Fruit fly (Drosophila melanogaster) whole organism, wandering third instar larva: Measurements from ENCODE around the gene CG3168.

Experiments
- Mio ChIP-seq: sonication (Bioruptor generic); optimal IDR thresholded peaks from 2 replicates; lab custom pipeline; 2016; ENCODE audit warnings: missing biosample characterization, missing genetic modification characterization
- dl ChIP-seq, 2 experiments: fragments of 175-275, 200-275 bp in 1 of 2; fragments of 200-275 bp in 1 of 2; sonication (Bioruptor generic); optimal IDR thresholded peaks; lab custom pipeline; 2018; ENCODE audit warnings: mild to moderate bottlenecking in 2 of 2, missing biosample characterization in 2 of 2, missing genetic modification characterization in 2 of 2, moderate library complexity in 2 of 2; ENCODE audit not compliant: partially characterized antibody in 2 of 2, insufficient read depth in 1 of 2
- dsf ChIP-seq: sonication (Bioruptor generic); optimal IDR thresholded peaks from 2 replicates; lab custom pipeline; 2016; ENCODE audit warnings: missing biosample characterization, missing genetic modification characterization, borderline replicate concordance
- usp ChIP-seq: fragments of >200 bp; optimal IDR thresholded peaks from 2 replicates; lab custom pipeline; 2017; ENCODE audit warnings: missing biosample characterization, missing genetic modification characterization

DNA sequence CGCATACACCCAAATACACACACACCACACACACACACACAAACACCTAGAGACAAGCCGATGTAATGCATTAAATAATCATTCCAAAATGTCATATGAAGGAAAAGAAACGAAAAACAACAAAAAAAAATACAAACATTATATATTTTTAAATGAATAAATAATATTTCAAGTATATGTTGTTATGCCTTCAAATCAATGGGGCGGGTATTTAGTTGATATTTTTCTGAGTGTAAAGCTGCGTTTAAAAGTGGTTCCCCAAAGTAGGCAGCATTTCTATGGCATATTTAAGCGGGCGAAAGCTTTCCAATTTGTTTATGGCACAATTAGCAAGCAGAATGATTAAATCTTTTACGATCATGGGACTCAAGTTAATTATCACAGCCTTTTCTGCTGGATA lies 20.5 kb downstream of the CG3168 start:
- TF ChIP-seq dsf (GFP tag; lab: Kevin White, UChicago): no peak
- TF ChIP-seq dl (GFP tag; optimal IDR thresholded peaks at IDR 0.05; lab: Kevin White, UChicago; ENCODE audit: insufficient read depth in 1 of 2, partially characterized antibody in 2 of 2): no peak
- TF ChIP-seq Mio: no peak
- no peak for TF ChIP-seq usp (GFP tag; lab: Kevin White, UChicago)
